Fruit fly (Drosophila melanogaster) S2 (cell line): ENCODE measurements around the gene pnt.

Experiments
- CG8478 ChIP-seq: fragments of >200 bp; optimal IDR thresholded peaks from 2 replicates; lab custom pipeline; 2018
- CTCF ChIP-seq, 2 experiments: fragments of >200 bp; optimal IDR thresholded peaks; 2 replicates each; lab custom pipeline; 2018

DNA sequence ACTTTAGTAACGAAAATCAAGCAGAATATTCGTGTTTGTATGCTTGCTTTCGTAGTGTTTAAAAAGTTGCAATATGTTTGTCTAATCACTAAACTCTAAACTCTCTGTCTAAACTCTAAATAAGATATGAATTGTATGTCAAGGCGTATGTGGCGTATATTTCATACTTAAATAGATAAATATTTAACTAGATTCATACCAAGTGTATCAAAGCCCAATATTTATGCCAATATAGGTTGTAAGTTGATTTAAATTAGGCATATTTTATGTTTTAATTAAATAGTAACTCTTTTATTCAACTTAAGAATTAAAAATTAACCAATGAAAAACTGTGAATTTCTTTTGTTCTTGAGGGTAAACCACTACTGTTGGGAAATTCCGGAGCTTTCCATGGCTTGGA is 58.0 kb downstream of the pnt start, which contains the start of gene wam:
- no peak for TF ChIP-seq CG8478
- TF ChIP-seq CTCF (optimal IDR thresholded peaks at IDR 0.05; lab: Kevin White, UChicago): no peak
